Fruit fly (Drosophila melanogaster): ENCODE measurements around the gene pkm.
"Not testable (repeated sequence)": the region's sequence is repeated elsewhere in the genome, so short reads cannot be mapped to it uniquely, and the experiment has no call there.

The pkm gene

dm6 chrX:11601408-11601807, 17.4 kb upstream of the pkm start:
- TF ChIP-seq CG8478 (optimal IDR thresholded peaks at IDR 0.05) (no peak), CTCF (optimal IDR thresholded peaks at IDR 0.05) (no peak)

dm6 chrX:11600795-11601358, 16.9 kb upstream of the pkm start:
- TF ChIP-seq CTCF (optimal IDR thresholded peaks at IDR 0.05) (no peak), CG8478 (optimal IDR thresholded peaks at IDR 0.05) (no peak)

dm6 chrX:11599589-11599988, 15.6 kb upstream of the pkm start, which contains the start of gene rho-4:
TSS of gene rho-4 (plus strand) at chrX:11599838.
- TF ChIP-seq CG8478, CTCF (optimal IDR thresholded peaks at IDR 0.05): not testable (repeated sequence)

- TF ChIP-seq CTCF (optimal IDR thresholded peaks at IDR 0.05) (peak; percentile 62), CG8478 (optimal IDR thresholded peaks at IDR 0.05) (no peak)
Measured at dm6 chrX:11580200-11580840, 3.7 kb downstream of the pkm start, which contains the start of gene nod. TSS of gene nod (plus strand) at chrX:11580772.

- TF ChIP-seq CG8478 (optimal IDR thresholded peaks at IDR 0.05) (no peak), CTCF (optimal IDR thresholded peaks at IDR 0.05) (no peak)
Measured at dm6 chrX:11578841-11579240, 5.1 kb downstream of the pkm start.

- no peak for TF ChIP-seq CTCF (optimal IDR thresholded peaks at IDR 0.05)
- no peak for TF ChIP-seq CG8478 (optimal IDR thresholded peaks at IDR 0.05)
Measured at dm6 chrX:11576540-11576939, 7.4 kb downstream of the pkm start, which contains the start of gene CG11695. TSS of gene CG11695 (plus strand) at chrX:11576883.

- TF ChIP-seq CTCF (optimal IDR thresholded peaks at IDR 0.05): no peak
Measured at dm6 chrX:11573529-11573928, 10.4 kb downstream of the pkm start, which contains the start of gene CG11696. TSS of gene CG11696 (plus strand) at chrX:11573731.

dm6 chrX:11572270-11572914, 11.6 kb downstream of the pkm start, which contains the start of the genes Kmn1 and Reepl1:
TSS of gene Kmn1 (minus strand) at chrX:11572442.
TSS of gene Reepl1 (plus strand) at chrX:11572707.
- TF ChIP-seq CTCF (optimal IDR thresholded peaks at IDR 0.05): no peak
- TF ChIP-seq CG8478 (optimal IDR thresholded peaks at IDR 0.05): no peak

dm6 chrX:11569956-11570695, 13.8 kb downstream of the pkm start, which contains the start of the genes Polr2A and CG11699:
TSS of gene Polr2A (minus strand) at chrX:11570326.
TSS of gene CG11699 (plus strand) at chrX:11570621.
- TF ChIP-seq CTCF (optimal IDR thresholded peaks at IDR 0.05): no peak
- no peak for TF ChIP-seq CG8478 (optimal IDR thresholded peaks at IDR 0.05)

- TF ChIP-seq CG8478 (optimal IDR thresholded peaks at IDR 0.05) (no peak), CTCF (optimal IDR thresholded peaks at IDR 0.05) (no peak)
Measured at dm6 chrX:11561450-11562040, 22.4 kb downstream of the pkm start, which contains the start of gene PGRP-SA. TSS of gene PGRP-SA (plus strand) at chrX:11561643.

- TF ChIP-seq CG8478 (optimal IDR thresholded peaks at IDR 0.05) (no peak), CTCF (optimal IDR thresholded peaks at IDR 0.05) (no peak)
Measured at dm6 chrX:11559728-11560724, 23.9 kb downstream of the pkm start.

dm6 chrX:11558389-11558908, 25.5 kb downstream of the pkm start, which contains the start of gene CG1572:
TSS of gene CG1572 (minus strand) at chrX:11558654.
- no peak for TF ChIP-seq CG8478 (optimal IDR thresholded peaks at IDR 0.05)
- TF ChIP-seq CTCF (optimal IDR thresholded peaks at IDR 0.05): no peak

- no peak for TF ChIP-seq CG8478 (optimal IDR thresholded peaks at IDR 0.05)
- no peak for TF ChIP-seq CTCF (optimal IDR thresholded peaks at IDR 0.05)
Measured at dm6 chrX:11556774-11557173, 27.2 kb downstream of the pkm start.
